Fruit fly (Drosophila melanogaster): Measurements from ENCODE around the gene CG8500.

Gene CG8500

dm6 chr3R:9754487-9754886, 30.0 kb upstream of the CG8500 start, which contains the start of gene Tti1:
Tti1 (minus strand) TSS chr3R:9754686.
- TF ChIP-seq CG2129 (GFP tag; IDR thresholded peaks at IDR 0.05; ENCODE audit: partially characterized antibody) (0 out of 2 replicates have a peak, but pooled peaks have one; percentile 14), p53 (GFP tag; optimal IDR thresholded peaks at IDR 0.05) (no peak), CG7963 (GFP tag; IDR thresholded peaks at IDR 0.05; ENCODE audit: partially characterized antibody) (0 out of 3 replicates have a peak, but pooled peaks have one; percentile 48), crol (GFP tag; IDR thresholded peaks at IDR 0.05) (peak; percentile 77), CG34422 (GFP tag; IDR thresholded peaks at IDR 0.05) (peak; percentile 34; the same call in 1 of the 3 replicates), CG34224 (GFP tag; IDR thresholded peaks at IDR 0.05; ENCODE audit: partially characterized antibody) (peak; percentile 56; the same call in 2 of the 3 replicates), CG17829 (tag; optimal IDR thresholded peaks at IDR 0.05) (no peak), BEAF-32 (GFP tag; optimal IDR thresholded peaks at IDR 0.05) (peak; percentile 38), CG2202 (tag; optimal IDR thresholded peaks at IDR 0.05) (no peak), Dll (GFP tag; IDR thresholded peaks at IDR 0.05; ENCODE audit: partially characterized antibody) (peak; percentile 48; the same call in 1 of the 4 replicates), Opbp (GFP tag; IDR thresholded peaks at IDR 0.05; ENCODE audit: partially characterized antibody) (peak; percentile 52; the same call in 1 of the 3 replicates), zen2 (GFP tag; IDR thresholded peaks at IDR 0.05; ENCODE audit: partially characterized antibody) (0 out of 3 replicates have a peak, but pooled peaks have one; percentile 7), klu (GFP tag; IDR thresholded peaks at IDR 0.05) (peak; percentile 57; the same call in 1 of the 2 replicates), hbn (GFP tag; IDR thresholded peaks at IDR 0.05; ENCODE audit: partially characterized antibody) (peak; percentile 38; the same call in 1 of the 2 replicates), odd (GFP tag; optimal IDR thresholded peaks at IDR 0.05) (no peak), bbx (GFP tag; IDR thresholded peaks at IDR 0.05; ENCODE audit: partially characterized antibody) (peak; percentile 67), pzg (GFP tag; optimal IDR thresholded peaks at IDR 0.05) (peak; percentile 56), CG9817 (tag; optimal IDR thresholded peaks at IDR 0.05) (no peak), CG10321 (GFP tag; IDR thresholded peaks at IDR 0.05) (no peak), chinmo (GFP tag; IDR thresholded peaks at IDR 0.05; ENCODE audit: partially characterized antibody) (0 out of 4 replicates have a peak, but pooled peaks have one; percentile 56), CG13296 (GFP tag; optimal IDR thresholded peaks at IDR 0.05) (no peak), fd102C (GFP tag; optimal IDR thresholded peaks at IDR 0.05) (no peak), ro (GFP tag; IDR thresholded peaks at IDR 0.05) (no peak), dan (GFP tag; IDR thresholded peaks at IDR 0.05) (no peak), Dp (GFP tag; optimal IDR thresholded peaks at IDR 0.05) (peak; percentile 86), amos (GFP tag; IDR thresholded peaks at IDR 0.05; ENCODE audit: partially characterized antibody) (peak; percentile 47; the same call in 1 of the 2 replicates), E2f2 (GFP tag; IDR thresholded peaks at IDR 0.05) (peak; percentile 92), MBD-R2 (GFP tag; IDR thresholded peaks at IDR 0.05) (peak; percentile 84), Lpt (GFP tag; optimal IDR thresholded peaks at IDR 0.05) (no peak), HLH4C (GFP tag; IDR thresholded peaks at IDR 0.05; ENCODE audit: partially characterized antibody) (peak; percentile 64), crp (GFP tag; optimal IDR thresholded peaks at IDR 0.05) (peak; percentile 39 to 91), Lhr (GFP tag; optimal IDR thresholded peaks at IDR 0.05) (no peak), D (optimal IDR thresholded peaks at IDR 0.05) (no peak), D (GFP tag; optimal IDR thresholded peaks at IDR 0.05) (no peak), exex (tag; optimal IDR thresholded peaks at IDR 0.05) (no peak), slbo (GFP tag; IDR thresholded peaks at IDR 0.05) (no peak), unc-4 (GFP tag; IDR thresholded peaks at IDR 0.05; ENCODE audit: partially characterized antibody) (0 out of 2 replicates have a peak, but pooled peaks have one; percentile 18), CG31441 (GFP tag; IDR thresholded peaks at IDR 0.05) (no peak), CG14860 (GFP tag; IDR thresholded peaks at IDR 0.05; ENCODE audit: partially characterized antibody) (peak; percentile 33; the same call in 1 of the 3 replicates), CG13287 (GFP tag; IDR thresholded peaks at IDR 0.05; ENCODE audit: partially characterized antibody) (peak; percentile 73), Scr (GFP tag; IDR thresholded peaks at IDR 0.05; ENCODE audit: partially characterized antibody) (peak; percentile 42; the same call in 1 of the 2 replicates), Doc3 (GFP tag; IDR thresholded peaks at IDR 0.05; ENCODE audit: partially characterized antibody) (0 out of 3 replicates have a peak, but pooled peaks have one; percentile 43), nom (GFP tag; optimal IDR thresholded peaks at IDR 0.05) (no peak), CG11085 (GFP tag; IDR thresholded peaks at IDR 0.05) (peak; percentile 9; the same call in 1 of the 2 replicates), scrt (GFP tag; optimal IDR thresholded peaks at IDR 0.05) (peak; percentile 34), Sry-δ (GFP tag; optimal IDR thresholded peaks at IDR 0.05) (peak; percentile 19), tna (GFP tag; IDR thresholded peaks at IDR 0.05; ENCODE audit: partially characterized antibody) (peak; percentile 36; the same call in 1 of the 2 replicates)

All from whole organism, embryonic.